Worm (Caenorhabditis elegans) whole organism, L4 larva: ENCODE data around the gene col-124.

Experiments used
- aly-2 ChIP-seq: sonication (generic microtip); optimal IDR thresholded peaks from 2 replicates; lab custom pipeline; 2018; ENCODE audit warnings: missing biosample characterization, missing genetic modification characterization
- lin-1 ChIP-seq: fragments of 200-800 bp; sonication (Bioruptor generic); IDR thresholded peaks from 2 replicates; pipeline ENCODE4 v1.3.6; 2022; ENCODE audit warnings: missing genetic modification reagents, missing genetic modification characterization, missing compliant biosample characterization
- lin-13 ChIP-seq: fragments of 150-350 bp; optimal IDR thresholded peaks from 2 replicates; lab custom pipeline; 2014; ENCODE audit warnings: missing biosample characterization, missing genetic modification reagents, missing genetic modification characterization
- mdl-1 ChIP-seq, 2 experiments: fragments of 150-350 bp in 1 of 2; sonication (generic microtip) in 1 of 2; optimal IDR thresholded peaks; 2 replicates each; lab custom pipeline; 2014 to 2017; ENCODE audit warnings: missing biosample characterization in 2 of 2, missing genetic modification characterization in 2 of 2
- nhr-11 ChIP-seq: fragments of 150-350 bp; optimal IDR thresholded peaks from 2 replicates; lab custom pipeline; 2014; ENCODE audit warnings: missing biosample characterization, missing genetic modification characterization

ce11 chrIV:10251261-10251660, 35.0 kb downstream of the col-124 start:
- TF ChIP-seq lin-1 (GFP tag; lab: Robert Waterston, UW) (no peak), mdl-1 (tag; optimal IDR thresholded peaks at IDR 0.05; lab: Kevin White, UChicago) (no peak), lin-13 (no peak), nhr-11 (no peak), aly-2 (no peak)
